Worm (Caenorhabditis elegans) whole organism, L3 larva: ENCODE data around the gene C15H11.11.

Experiments
- ama-1 ChIP-seq: fragments of 150-350 bp; optimal IDR thresholded peaks from 2 replicates; lab custom pipeline; 2018
- eor-1 ChIP-seq, 2 experiments: fragments of 150-350 bp; optimal IDR thresholded peaks; 2 replicates each; lab custom pipeline; 2014 to 2018; ENCODE audit warnings: missing biosample characterization in 2 of 2, missing genetic modification characterization in 2 of 2
- fos-1 ChIP-seq: fragments of 150-350 bp; optimal IDR thresholded peaks from 2 replicates; lab custom pipeline; 2014; ENCODE audit warnings: missing biosample characterization, missing genetic modification characterization
- jun-1 ChIP-seq: fragments of 150-350 bp; optimal IDR thresholded peaks from 2 replicates; lab custom pipeline; 2014; ENCODE audit warnings: missing biosample characterization, missing genetic modification reagents, missing genetic modification characterization
- lin-39 ChIP-seq: fragments of 150-350 bp; optimal IDR thresholded peaks from 2 replicates; lab custom pipeline; 2018; ENCODE audit warnings: missing biosample characterization, missing genetic modification reagents, missing genetic modification characterization
- mdl-1 ChIP-seq: fragments of 150-350 bp; optimal IDR thresholded peaks from 2 replicates; lab custom pipeline; 2014; ENCODE audit warnings: missing biosample characterization, missing genetic modification characterization
- nhr-12 ChIP-seq: fragments of 150-350 bp; optimal IDR thresholded peaks from 2 replicates; lab custom pipeline; 2014; ENCODE audit warnings: missing biosample characterization, missing genetic modification characterization
- nhr-28 ChIP-seq: fragments of 150-350 bp; optimal IDR thresholded peaks from 2 replicates; lab custom pipeline; 2014; ENCODE audit warnings: missing biosample characterization, missing genetic modification characterization
- nhr-76 ChIP-seq: fragments of 150-350 bp; sonication (generic microtip); optimal IDR thresholded peaks from 5 replicates; lab custom pipeline; 2014; ENCODE audit warnings: missing biosample characterization, missing genetic modification characterization
- nhr-77 ChIP-seq: fragments of 150-350 bp; optimal IDR thresholded peaks from 2 replicates; lab custom pipeline; 2014; ENCODE audit warnings: missing biosample characterization, missing genetic modification characterization
- skn-1 ChIP-seq: fragments of 150-350 bp; optimal IDR thresholded peaks from 2 replicates; lab custom pipeline; 2014; ENCODE audit warnings: missing biosample characterization, missing genetic modification characterization
- snpc-4 ChIP-seq: fragments of 150-350 bp; optimal IDR thresholded peaks from 2 replicates; lab custom pipeline; 2014; ENCODE audit warnings: missing biosample characterization, missing genetic modification characterization
- zag-1 ChIP-seq: fragments of 150-350 bp; optimal IDR thresholded peaks from 2 replicates; lab custom pipeline; 2014; ENCODE audit warnings: missing biosample characterization, missing genetic modification characterization

- TF ChIP-seq mdl-1 (tag; lab: Kevin White, UChicago): no peak
- TF ChIP-seq nhr-77 (tag; lab: Kevin White, UChicago): no peak
- no peak for TF ChIP-seq nhr-76
- no peak for TF ChIP-seq ama-1
- no peak for TF ChIP-seq eor-1 (tag; optimal IDR thresholded peaks at IDR 0.05; lab: Kevin White, UChicago)
- TF ChIP-seq nhr-12: no peak
- no peak for TF ChIP-seq snpc-4 (tag; lab: Kevin White, UChicago)
- no peak for TF ChIP-seq zag-1 (tag; lab: Kevin White, UChicago)
- no peak for TF ChIP-seq nhr-28 (tag; lab: Kevin White, UChicago)
- TF ChIP-seq fos-1 (tag; lab: Kevin White, UChicago): no peak
- TF ChIP-seq jun-1 (tag; lab: Kevin White, UChicago): no peak
- no peak for TF ChIP-seq skn-1
- TF ChIP-seq lin-39 (tag; lab: Kevin White, UChicago): no peak
These were observed 13.6 kb downstream of the C15H11.11 start, which contains the start of gene F23B12.1 for ce11 chrV:14428865-14429264.
